Fruit fly (Drosophila melanogaster): ENCODE results near the gene CG43335.

- TF ChIP-seq Clk (GFP tag; optimal IDR thresholded peaks at IDR 0.05) (no peak), CG5204 (GFP tag; optimal IDR thresholded peaks at IDR 0.05) (no peak), Hr96 (GFP tag; optimal IDR thresholded peaks at IDR 0.05) (no peak), kay (GFP tag; ENCODE audit: borderline replicate concordance) (no peak), CG1620 (GFP tag; optimal IDR thresholded peaks at IDR 0.05) (no peak), toe (GFP tag; optimal IDR thresholded peaks at IDR 0.05) (no peak), Mnt (GFP tag; optimal IDR thresholded peaks at IDR 0.05) (no peak), CG7045 (GFP tag; optimal IDR thresholded peaks at IDR 0.05) (no peak)
Measured at dm6 chr3R:15600138-15600537, 35.1 kb upstream of the CG43335 start.

All from whole organism, adult.